Worm (Caenorhabditis elegans): ENCODE data around the gene K02E2.11.
"Not testable (repeated sequence)": the region's sequence is repeated elsewhere in the genome, so short reads cannot be mapped to it uniquely, and the experiment has no call there.

K02E2.11 gene

DNA sequence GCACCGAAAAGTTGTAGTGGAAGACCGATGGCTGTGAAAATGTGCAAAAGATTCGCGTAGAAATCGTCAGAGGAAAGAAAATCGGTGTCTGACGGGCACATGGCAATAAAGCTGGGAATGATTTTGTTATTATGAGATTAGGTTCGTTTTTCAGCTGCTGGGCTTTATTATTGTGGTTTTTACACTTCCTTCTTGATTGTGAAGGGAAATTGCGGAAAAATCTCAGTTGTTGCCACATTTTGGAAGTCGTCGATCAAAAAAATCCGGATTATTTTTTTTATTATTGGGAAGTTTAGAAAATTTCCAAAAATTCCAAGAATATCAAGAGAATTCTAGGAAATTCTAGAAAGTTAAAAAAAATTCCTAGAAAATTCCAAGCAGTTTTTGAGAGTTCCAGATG lies 14.0 kb upstream of the K02E2.11 start, which contains the start of gene srh-177:
TSS of gene srh-177 (minus strand) at position 101 of the 400 bp plus-strand sequence.
- not testable (repeated sequence) for TF ChIP-seq tbx-2 (tag; optimal IDR thresholded peaks at IDR 0.05); tlp-1 (tag; optimal IDR thresholded peaks at IDR 0.05); ama-1 (optimal IDR thresholded peaks at IDR 0.05)

DNA sequence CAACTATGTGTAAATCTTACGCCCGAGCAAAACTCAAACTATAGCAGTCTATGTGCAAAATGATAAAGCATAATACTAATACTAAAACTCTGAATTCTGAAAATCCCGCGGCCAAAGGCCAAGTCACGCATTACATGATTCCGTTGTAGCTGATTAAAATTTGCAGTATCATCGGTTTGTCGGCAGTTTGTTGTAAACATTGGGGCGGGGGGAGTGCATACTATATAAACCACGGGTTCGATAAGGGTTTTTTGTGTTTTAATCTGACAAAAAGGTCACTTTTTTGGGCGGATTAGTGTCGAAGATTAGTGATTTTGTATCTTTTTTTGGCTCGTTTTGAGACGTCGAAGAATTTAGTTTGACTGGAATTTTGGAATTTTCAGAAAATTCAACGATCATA lies 8.6 kb upstream of the K02E2.11 start:
- peak in 1 of 2 experiments; percentile 9 for TF ChIP-seq lin-35 (GFP tag; optimal IDR thresholded peaks at IDR 0.05)
- TF ChIP-seq pax-3 (tag; optimal IDR thresholded peaks at IDR 0.05): peak; percentile 25
- no peak for TF ChIP-seq snpc-4 (tag; optimal IDR thresholded peaks at IDR 0.05)
- peak; percentile 73 for TF ChIP-seq elt-2 (tag; optimal IDR thresholded peaks at IDR 0.05)

DNA sequence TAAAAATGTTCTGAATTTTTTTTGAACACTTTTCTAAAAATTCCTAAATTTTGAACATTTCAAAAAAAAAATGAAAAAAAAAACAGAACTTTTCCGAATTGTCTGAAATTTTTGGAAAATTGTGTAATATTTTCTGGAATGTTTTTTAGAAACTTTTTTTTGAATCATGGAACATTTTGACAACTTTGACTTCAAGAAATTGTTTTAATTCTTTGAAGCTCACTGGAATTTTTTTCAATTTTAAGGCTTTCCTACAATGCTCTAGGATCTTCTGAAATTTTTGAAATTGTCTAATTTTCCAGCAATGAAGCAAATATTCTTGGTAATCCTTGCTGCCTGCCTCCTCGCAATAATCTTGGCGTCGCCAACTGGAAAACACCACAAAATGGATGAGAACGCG lies 7.9 kb upstream of the K02E2.11 start, which contains the start of gene ins-35:
TSS of gene ins-35 (plus strand) at position 301 of the 400 bp plus-strand sequence.
- TF ChIP-seq dpl-1 (GFP tag; optimal IDR thresholded peaks at IDR 0.05) (no peak), ceh-82 (tag; optimal IDR thresholded peaks at IDR 0.05) (no peak), pax-3 (tag; optimal IDR thresholded peaks at IDR 0.05) (no peak), irx-1 (tag; optimal IDR thresholded peaks at IDR 0.05) (no peak), egl-13 (tag; optimal IDR thresholded peaks at IDR 0.05) (no peak), rnt-1 (tag; optimal IDR thresholded peaks at IDR 0.05) (no peak), ztf-11 (tag; optimal IDR thresholded peaks at IDR 0.05) (no peak), unc-130 (tag; optimal IDR thresholded peaks at IDR 0.05) (no peak), C04F5.9 (tag; optimal IDR thresholded peaks at IDR 0.05) (no peak), efl-3 (GFP tag; optimal IDR thresholded peaks at IDR 0.05) (no peak), pqm-1 (tag; optimal IDR thresholded peaks at IDR 0.05) (no peak), swsn-7 (tag; optimal IDR thresholded peaks at IDR 0.05) (no peak)

DNA sequence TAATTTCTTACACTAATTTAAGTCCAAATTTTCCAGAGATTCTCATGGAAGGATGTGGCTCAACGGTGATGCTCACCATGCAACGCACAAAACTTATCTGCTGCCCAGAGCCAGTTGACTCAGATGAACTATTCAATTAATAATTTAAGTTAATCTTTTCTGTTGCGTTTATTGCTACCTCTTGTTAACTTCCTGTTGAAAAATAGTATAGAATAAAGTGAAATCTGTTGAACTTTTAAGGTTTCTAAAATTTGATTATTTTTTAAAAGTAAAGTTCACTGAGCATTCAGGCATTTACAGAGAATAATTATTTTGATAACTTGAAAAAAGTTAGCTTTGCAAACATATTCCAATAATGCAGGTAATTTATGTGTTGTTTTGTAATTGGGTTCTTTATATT lies 7.0 kb upstream of the K02E2.11 start:
- TF ChIP-seq dsc-1 (tag; optimal IDR thresholded peaks at IDR 0.05) (no peak), nhr-77 (tag; optimal IDR thresholded peaks at IDR 0.05) (no peak), Y116A8C.19 (tag; optimal IDR thresholded peaks at IDR 0.05; ENCODE audit: borderline replicate concordance) (no peak), mep-1 (tag; optimal IDR thresholded peaks at IDR 0.05) (no peak), ceh-90 (tag; optimal IDR thresholded peaks at IDR 0.05) (no peak), lin-15B (tag; optimal IDR thresholded peaks at IDR 0.05) (no peak), nhr-20 (tag; optimal IDR thresholded peaks at IDR 0.05) (no peak)

DNA sequence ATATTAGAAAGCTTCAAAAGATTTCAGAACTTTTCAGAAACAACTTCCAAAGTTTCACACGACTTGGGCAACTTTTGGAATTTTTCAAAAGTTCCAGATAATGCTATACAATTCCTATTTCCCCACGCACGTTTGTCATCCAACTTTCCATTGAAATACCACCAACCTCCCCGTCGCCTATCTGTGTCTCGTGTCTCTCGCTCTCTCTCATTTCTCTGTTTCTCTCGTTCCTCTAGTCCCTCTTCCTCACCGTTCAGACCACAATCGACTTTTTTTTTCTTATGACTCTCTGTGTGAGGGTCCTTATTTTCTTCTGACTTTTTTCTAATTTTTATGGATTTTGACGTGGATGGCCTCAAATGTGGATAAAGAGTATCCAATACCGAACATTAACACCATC lies 2.8 kb upstream of the K02E2.11 start, which contains the start of gene K02E2.6:
TSS of gene K02E2.6 (plus strand) at position 242 of the 400 bp plus-strand sequence.
- no peak for TF ChIP-seq hlh-17 (GFP tag; optimal IDR thresholded peaks at IDR 0.05; ENCODE audit: borderline replicate concordance)
- TF ChIP-seq vab-15 (tag; optimal IDR thresholded peaks at IDR 0.05): no peak
- TF ChIP-seq blmp-1 (tag; optimal IDR thresholded peaks at IDR 0.05): peak; percentile 54
- TF ChIP-seq C04F5.9 (tag; optimal IDR thresholded peaks at IDR 0.05): no peak
- TF ChIP-seq mep-1 (tag; optimal IDR thresholded peaks at IDR 0.05): peak; percentile 36
- TF ChIP-seq nhr-20 (tag; optimal IDR thresholded peaks at IDR 0.05): no peak
- peak in 1 of 2 experiments; percentile 11 for TF ChIP-seq mdl-1 (tag; optimal IDR thresholded peaks at IDR 0.05)
- TF ChIP-seq ets-5 (GFP tag; IDR thresholded peaks at IDR 0.05): no peak
- peak; percentile 1 for TF ChIP-seq nhr-47 (tag; optimal IDR thresholded peaks at IDR 0.05)
- TF ChIP-seq C34B4.2 (tag; optimal IDR thresholded peaks at IDR 0.05): no peak
- peak in 1 of 2 experiments; percentile 28 for TF ChIP-seq lin-35 (GFP tag; optimal IDR thresholded peaks at IDR 0.05)
- peak; percentile 7 to 50 for TF ChIP-seq efl-1 (optimal IDR thresholded peaks at IDR 0.05)
- TF ChIP-seq efl-1 (GFP tag; optimal IDR thresholded peaks at IDR 0.05 in 1 of 2): peak in 1 of 2 experiments; percentile 92
- TF ChIP-seq dpl-1 (GFP tag; optimal IDR thresholded peaks at IDR 0.05): peak in 1 of 3 experiments; percentile 17
- no peak for TF ChIP-seq rnt-1 (tag; optimal IDR thresholded peaks at IDR 0.05)
- TF ChIP-seq nhr-84 (tag; optimal IDR thresholded peaks at IDR 0.05): no peak
- peak; percentile 5 for TF ChIP-seq nhr-85 (tag)
- TF ChIP-seq unc-30 (tag; optimal IDR thresholded peaks at IDR 0.05): no peak
- peak in 1 of 3 experiments; percentile 22 for TF ChIP-seq ceh-82 (tag; optimal IDR thresholded peaks at IDR 0.05)
